Worm (Caenorhabditis elegans) whole organism, early embryonic: ENCODE data around the gene ncs-6.

Experiments used
- ceh-36 ChIP-seq: sonication (generic microtip); optimal IDR thresholded peaks from 2 replicates; lab custom pipeline; 2016; ENCODE audit warnings: missing genetic modification characterization, inconsistent platforms, missing compliant biosample characterization
- hmg-4 ChIP-seq: fragments of 200-800 bp; sonication (Bioruptor generic); optimal IDR thresholded peaks from 2 replicates; lab custom pipeline; 2018; ENCODE audit warnings: mild to moderate bottlenecking, missing genetic modification characterization, missing compliant biosample characterization
- tbx-11 ChIP-seq: fragments of 200-800 bp; sonication (Bioruptor generic); IDR thresholded peaks from 2 replicates; pipeline ENCODE4 v1.3.6; 2022; ENCODE audit warnings: missing genetic modification characterization, missing compliant biosample characterization

Gene ncs-6

DNA sequence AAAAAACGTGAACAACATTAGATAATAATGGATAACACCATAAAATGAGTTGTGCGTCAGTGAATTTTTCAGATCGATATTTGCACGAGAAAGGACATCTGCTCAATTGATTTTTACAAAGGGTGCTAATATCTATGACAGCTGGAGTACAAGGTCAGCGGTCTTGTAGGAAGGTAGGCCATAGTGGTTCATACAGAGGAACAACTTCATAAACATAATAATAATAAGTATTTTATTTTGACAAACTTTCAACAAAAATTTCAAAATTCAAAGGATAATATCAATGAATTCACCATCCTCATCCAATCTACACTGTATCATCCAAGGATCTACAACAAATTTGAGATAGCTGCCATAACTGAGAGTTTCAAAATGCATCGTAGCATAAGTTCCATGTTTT is 51.1 kb downstream of the ncs-6 start, which contains the start of gene fbxb-104:
fbxb-104 (minus strand) TSS at position 101 of the 400 bp plus-strand sequence.
- TF ChIP-seq hmg-4 (no peak), tbx-11 (no peak)

DNA sequence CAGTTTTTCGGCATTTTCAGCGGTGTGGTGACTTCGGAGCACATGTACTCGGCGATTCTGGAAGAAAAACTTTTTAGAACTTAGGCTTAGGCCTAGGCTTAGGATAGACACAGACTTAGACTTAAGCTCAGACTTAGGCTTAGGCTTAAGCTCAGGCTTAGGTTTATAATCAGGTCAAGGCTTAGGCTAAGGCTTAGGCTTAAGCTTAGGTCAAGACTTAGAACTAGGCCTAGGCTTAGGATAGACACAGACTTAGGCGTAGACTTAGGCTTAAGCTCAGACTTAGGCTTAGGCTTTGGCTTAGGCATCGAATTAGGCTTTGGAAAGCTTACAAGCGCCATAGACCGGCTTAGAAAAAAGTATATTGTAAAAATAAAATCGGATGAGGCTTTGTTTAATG is 51.8 kb downstream of the ncs-6 start:
- TF ChIP-seq hmg-4 (no peak), ceh-36 (tag; lab: Kevin White, UChicago) (peak; percentile 71)
